Fruit fly (Drosophila melanogaster): ENCODE measurements around the gene CG14218.

dm6 chrX:19608042-19608609, 26.3 kb upstream of the CG14218 start:
- no peak for TF ChIP-seq CTCF (optimal IDR thresholded peaks at IDR 0.05)
- TF ChIP-seq CG8478 (optimal IDR thresholded peaks at IDR 0.05) = no peak
